Worm (Caenorhabditis elegans) whole organism, L4/young adult: ENCODE data around the gene agxt-1.

Source experiments
- dao-5 ChIP-seq: sonication (generic microtip); optimal IDR thresholded peaks from 2 replicates; lab custom pipeline; 2016; ENCODE audit warnings: missing genotype, missing genetic modification characterization, moderate library complexity, missing compliant biosample characterization
- him-1 ChIP-seq: sonication (generic microtip); optimal IDR thresholded peaks from 2 replicates; lab custom pipeline; 2016; ENCODE audit warnings: missing genotype, missing genetic modification reagents, missing genetic modification characterization, missing compliant biosample characterization

- TF ChIP-seq him-1 (tag; lab: Kevin White, UChicago) (no peak), dao-5 (no peak)
Observed at ce11 chrII:8884262-8884949, 39.0 kb downstream of the agxt-1 start, which contains the start of the genes T07D4.5 and ddx-19.
